Worm (Caenorhabditis elegans) whole organism, mixed stage, embryonic: ENCODE data around the gene F22B5.6.

Experiments
- M03D4.4 ChIP-seq: sonication (generic microtip); optimal IDR thresholded peaks from 2 replicates; lab custom pipeline; 2017; ENCODE audit warnings: mild to moderate bottlenecking, missing genetic modification characterization, missing compliant biosample characterization
- bed-3 ChIP-seq: fragments of 200-800 bp; sonication (Bioruptor generic); optimal IDR thresholded peaks from 3 replicates; lab custom pipeline; 2018; ENCODE audit warnings: mild to moderate bottlenecking, missing genetic modification characterization, moderate library complexity, missing compliant biosample characterization
- ceh-39 ChIP-seq: fragments of 150-350 bp; optimal IDR thresholded peaks from 2 replicates; lab custom pipeline; 2014; ENCODE audit warnings: missing biosample characterization, missing genetic modification characterization
- ceh-43 ChIP-seq: fragments of 200-800 bp; sonication (Bioruptor generic); optimal IDR thresholded peaks from 2 replicates; lab custom pipeline; 2018; ENCODE audit warnings: mild to moderate bottlenecking, missing genetic modification characterization, moderate library complexity, missing compliant biosample characterization
- ceh-83 ChIP-seq: fragments of 200-800 bp; sonication (Bioruptor generic); optimal IDR thresholded peaks from 2 replicates; lab custom pipeline; 2018; ENCODE audit warnings: mild to moderate bottlenecking, missing genetic modification characterization, missing compliant biosample characterization
- ces-1 ChIP-seq: fragments of 150-350 bp; optimal IDR thresholded peaks from 2 replicates; lab custom pipeline; 2014; ENCODE audit warnings: missing biosample characterization, missing genetic modification reagents, missing genetic modification characterization
- cnd-1 ChIP-seq: fragments of 200-800 bp; sonication (Bioruptor generic); optimal IDR thresholded peaks from 2 replicates; lab custom pipeline; 2018; ENCODE audit warnings: mild to moderate bottlenecking, missing genetic modification characterization, missing compliant biosample characterization
- elt-1 ChIP-seq: sonication (generic microtip); optimal IDR thresholded peaks from 2 replicates; lab custom pipeline; 2017; ENCODE audit warnings: missing genetic modification characterization, mild to moderate bottlenecking, missing compliant biosample characterization, antibody characterized with exemption, moderate library complexity, borderline replicate concordance; ENCODE audit not compliant: insufficient read depth
- ham-2 ChIP-seq: fragments of 200-800 bp; sonication (Bioruptor generic); optimal IDR thresholded peaks from 2 replicates; lab custom pipeline; 2018; ENCODE audit warnings: mild to moderate bottlenecking, missing genetic modification characterization, missing compliant biosample characterization
- hlh-1 ChIP-seq: fragments of 150-350 bp; optimal IDR thresholded peaks from 2 replicates; lab custom pipeline; 2014; ENCODE audit warnings: missing biosample characterization, missing genetic modification reagents, missing genetic modification characterization
- lin-13 ChIP-seq: fragments of 150-350 bp; optimal IDR thresholded peaks from 2 replicates; lab custom pipeline; 2014; ENCODE audit warnings: missing biosample characterization, missing genetic modification characterization
- lin-32 ChIP-seq: fragments of 200-800 bp; sonication (Bioruptor generic); optimal IDR thresholded peaks from 2 replicates; lab custom pipeline; 2018; ENCODE audit warnings: mild to moderate bottlenecking, missing genetic modification characterization, missing compliant biosample characterization
- lsy-2 ChIP-seq: fragments of 150-350 bp; optimal IDR thresholded peaks from 2 replicates; lab custom pipeline; 2014; ENCODE audit warnings: missing biosample characterization, missing genetic modification characterization
- mab-5 ChIP-seq: fragments of 150-350 bp; optimal IDR thresholded peaks from 2 replicates; lab custom pipeline; 2014; ENCODE audit warnings: missing biosample characterization, missing genetic modification characterization
- mep-1 ChIP-seq: fragments of 150-350 bp; optimal IDR thresholded peaks from 2 replicates; lab custom pipeline; 2017; ENCODE audit warnings: missing biosample characterization, missing genetic modification reagents, missing genetic modification characterization, inconsistent platforms
- mls-2 ChIP-seq: sonication (generic microtip); optimal IDR thresholded peaks from 2 replicates; lab custom pipeline; 2016; ENCODE audit warnings: mild to moderate bottlenecking, missing genetic modification characterization, moderate library complexity, missing compliant biosample characterization
- nhr-12 ChIP-seq: fragments of 150-350 bp; optimal IDR thresholded peaks from 2 replicates; lab custom pipeline; 2014; ENCODE audit warnings: missing biosample characterization, missing genetic modification characterization
- nhr-2 ChIP-seq: fragments of 150-350 bp; optimal IDR thresholded peaks from 2 replicates; lab custom pipeline; 2014; ENCODE audit warnings: missing biosample characterization, missing genetic modification characterization
- nhr-28 ChIP-seq: fragments of 150-350 bp; optimal IDR thresholded peaks from 2 replicates; lab custom pipeline; 2014; ENCODE audit warnings: missing biosample characterization, missing genetic modification characterization
- nhr-76 ChIP-seq: sonication (generic microtip); optimal IDR thresholded peaks from 2 replicates; lab custom pipeline; 2017; ENCODE audit warnings: missing biosample characterization, missing genetic modification characterization
- pha-4 ChIP-seq: fragments of 150-350 bp; optimal IDR thresholded peaks from 2 replicates; lab custom pipeline; 2018; ENCODE audit warnings: missing biosample characterization, missing genetic modification reagents, missing genetic modification characterization
- sem-2 ChIP-seq: fragments of 200-800 bp; sonication (Bioruptor generic); optimal IDR thresholded peaks from 2 replicates; lab custom pipeline; 2018; ENCODE audit warnings: mild to moderate bottlenecking, missing genetic modification characterization, missing compliant biosample characterization
- snpc-4 ChIP-seq: fragments of 150-350 bp; optimal IDR thresholded peaks from 2 replicates; lab custom pipeline; 2014; ENCODE audit warnings: missing biosample characterization, missing genetic modification characterization
- sptf-1 ChIP-seq: sonication (generic microtip); optimal IDR thresholded peaks from 2 replicates; lab custom pipeline; 2017; ENCODE audit warnings: mild to moderate bottlenecking, missing genetic modification characterization, moderate library complexity, missing compliant biosample characterization
- tbx-8 ChIP-seq: fragments of 200-800 bp; sonication (Bioruptor generic); optimal IDR thresholded peaks from 2 replicates; lab custom pipeline; 2018; ENCODE audit warnings: mild to moderate bottlenecking, missing genetic modification characterization, moderate library complexity, missing compliant biosample characterization
- unc-120 ChIP-seq: sonication (generic microtip); optimal IDR thresholded peaks from 2 replicates; lab custom pipeline; 2017; ENCODE audit warnings: missing genetic modification characterization, missing compliant biosample characterization; ENCODE audit not compliant: poor library complexity, severe bottlenecking
- unc-62 ChIP-seq: fragments of 150-350 bp; optimal IDR thresholded peaks from 2 replicates; lab custom pipeline; 2014; ENCODE audit warnings: missing biosample characterization, missing genetic modification reagents, missing genetic modification characterization
- zip-8 ChIP-seq: fragments of 150-350 bp; optimal IDR thresholded peaks from 2 replicates; lab custom pipeline; 2014; ENCODE audit warnings: missing biosample characterization, missing genetic modification characterization

Gene F22B5.6

DNA sequence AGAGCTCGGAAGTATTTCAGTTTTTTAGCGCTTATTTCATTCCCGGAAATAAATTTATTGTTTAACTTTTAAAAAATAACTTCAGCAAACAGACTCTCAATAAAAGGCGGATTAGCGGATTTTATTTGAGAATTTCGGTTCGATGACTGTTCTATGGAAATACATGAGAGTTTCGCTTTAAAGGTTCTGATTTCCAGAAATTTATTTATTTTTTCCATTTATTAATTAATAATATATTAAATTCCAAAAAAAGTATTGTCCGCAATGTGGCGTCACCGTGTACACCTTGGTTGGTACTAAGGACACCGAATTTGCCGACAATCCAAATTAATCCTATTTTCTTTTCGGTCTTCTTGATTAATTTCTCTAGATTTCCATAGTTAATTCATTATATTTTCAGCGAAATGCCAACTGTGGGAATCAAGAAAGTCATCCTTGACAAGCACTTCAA is 8.5 kb upstream of the F22B5.6 start, which contains the start of gene fars-3:
fars-3 (plus strand) TSS at position 401 of the 451 bp plus-strand sequence.
- TF ChIP-seq snpc-4 (tag; lab: Kevin White, UChicago) = no peak
- TF ChIP-seq ces-1 (GFP tag; lab: Kevin White, UChicago) = peak; percentile 93
- peak; percentile 24 for TF ChIP-seq lsy-2 (tag; lab: Kevin White, UChicago)
- TF ChIP-seq sptf-1 = no peak
- peak; percentile 47 for TF ChIP-seq pha-4 (tag; lab: Kevin White, UChicago)
- TF ChIP-seq mab-5 (tag; lab: Kevin White, UChicago) = no peak
- TF ChIP-seq lin-32 (GFP tag; lab: Kevin White, UChicago) = no peak
- no peak for TF ChIP-seq ham-2 (GFP tag; lab: Kevin White, UChicago)
- no peak for TF ChIP-seq hlh-1 (tag; lab: Kevin White, UChicago)
- TF ChIP-seq mep-1 = no peak
- no peak for TF ChIP-seq elt-1
- TF ChIP-seq unc-120 (tag; lab: Kevin White, UChicago) = peak; percentile 93
- TF ChIP-seq M03D4.4 (tag; lab: Kevin White, UChicago) = no peak
- TF ChIP-seq nhr-12 (tag; lab: Kevin White, UChicago) = no peak
- TF ChIP-seq tbx-8 (GFP tag; lab: Kevin White, UChicago) = no peak
- no peak for TF ChIP-seq nhr-76 (tag; lab: Kevin White, UChicago)

DNA sequence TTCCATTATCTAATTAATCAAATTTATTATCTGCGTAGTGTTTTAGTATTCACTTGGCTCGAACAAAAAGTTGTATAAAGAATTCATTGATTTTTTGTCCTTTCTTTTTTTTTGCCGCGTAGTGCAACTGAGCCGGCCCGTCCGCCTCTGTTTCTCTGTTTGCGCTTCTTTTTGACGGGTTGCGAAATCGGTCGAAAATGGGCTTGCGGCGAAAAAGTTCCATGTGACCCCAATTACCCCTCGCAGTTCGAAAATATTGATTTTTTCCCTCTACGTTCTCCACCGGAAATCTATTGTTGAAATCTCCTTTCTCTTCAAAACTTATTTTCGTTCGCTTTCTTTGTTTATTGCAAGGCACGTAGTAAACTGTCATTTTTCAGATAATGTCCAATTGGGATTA is 1.4 kb upstream of the F22B5.6 start, which contains the start of gene zyg-9:
zyg-9 (plus strand) TSS at position 381 of the 400 bp plus-strand sequence.
- no peak for TF ChIP-seq bed-3 (GFP tag; lab: Kevin White, UChicago)
- TF ChIP-seq hlh-1 (tag; lab: Kevin White, UChicago) = no peak

DNA sequence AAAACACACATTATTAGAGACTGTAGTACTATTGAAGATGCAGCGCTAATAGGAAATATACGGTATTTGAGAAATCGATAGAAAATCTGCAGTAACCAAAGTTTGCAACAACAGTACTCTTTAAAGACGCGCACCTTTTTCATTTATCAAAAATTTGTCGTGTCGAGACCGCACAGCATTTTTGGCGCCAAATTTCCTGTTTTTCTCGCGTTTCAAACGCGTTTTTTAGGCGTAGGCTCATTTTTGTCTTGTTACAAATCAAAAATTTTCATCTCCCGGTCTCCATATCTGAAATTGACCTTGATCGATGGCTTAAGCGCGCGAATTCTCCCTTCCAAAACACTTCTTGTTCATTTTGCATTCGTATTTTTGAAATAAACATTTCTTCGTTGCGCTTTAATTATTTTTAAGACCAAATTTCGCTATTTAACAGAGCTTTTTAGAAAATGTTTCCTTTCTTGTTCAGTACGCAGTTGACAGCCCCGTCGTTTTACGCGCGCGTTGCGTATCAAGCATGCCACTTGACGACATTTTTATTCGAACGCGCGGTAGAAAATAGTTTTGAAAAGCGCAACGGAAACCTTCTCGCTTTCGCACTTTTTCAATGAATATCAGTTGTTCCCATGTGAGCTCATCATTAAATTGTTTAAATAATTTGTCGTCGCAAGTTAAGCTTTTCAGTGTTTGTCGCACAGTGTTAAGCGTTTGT is 841 bp upstream of the F22B5.6 start:
- TF ChIP-seq nhr-28 (no peak), nhr-12 (tag; lab: Kevin White, UChicago) (no peak), lin-13 (tag; lab: Kevin White, UChicago) (peak; percentile 0), sptf-1 (no peak), sem-2 (no peak), hlh-1 (tag; lab: Kevin White, UChicago) (peak; percentile 1), snpc-4 (tag; lab: Kevin White, UChicago) (no peak), M03D4.4 (tag; lab: Kevin White, UChicago) (no peak), mep-1 (no peak)
- TF ChIP-seq, all 35 proteins: peak for 2

DNA sequence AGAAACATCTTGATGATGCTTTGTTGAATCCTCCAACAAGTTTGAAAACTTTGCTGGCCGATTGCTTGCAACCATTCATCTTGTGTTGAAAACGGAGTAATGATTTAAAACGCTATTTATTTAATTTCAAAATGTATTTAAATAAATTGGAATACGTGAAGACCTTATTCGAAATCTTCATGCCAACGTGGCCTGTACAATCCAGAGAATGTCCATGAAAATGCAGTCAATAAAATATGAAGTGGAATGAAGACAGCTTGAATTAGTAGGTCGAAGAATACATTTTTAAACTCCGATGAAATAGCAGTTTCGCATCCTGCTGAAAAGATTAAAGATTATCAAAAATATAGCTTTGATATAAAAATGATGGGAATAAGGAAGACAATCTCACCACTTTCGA is 1.5 kb downstream of the F22B5.6 start, which contains the start of gene F22B5.5:
F22B5.5 (minus strand) TSS at position 101 of the 400 bp plus-strand sequence.
- TF ChIP-seq ceh-43 (GFP tag; lab: Kevin White, UChicago) (no peak), elt-1 (no peak), unc-62 (GFP tag; lab: Kevin White, UChicago) (no peak), hlh-1 (tag; lab: Kevin White, UChicago) (no peak), nhr-76 (tag; lab: Kevin White, UChicago) (no peak), M03D4.4 (tag; lab: Kevin White, UChicago) (no peak), nhr-28 (no peak), sem-2 (no peak), nhr-2 (tag; lab: Kevin White, UChicago) (no peak), pha-4 (tag; lab: Kevin White, UChicago) (no peak), unc-120 (tag; lab: Kevin White, UChicago) (no peak), snpc-4 (tag; lab: Kevin White, UChicago) (no peak), ham-2 (GFP tag; lab: Kevin White, UChicago) (no peak), zip-8 (tag; lab: Kevin White, UChicago) (no peak), mls-2 (tag; lab: Kevin White, UChicago) (no peak), ceh-39 (tag; lab: Kevin White, UChicago) (no peak)

DNA sequence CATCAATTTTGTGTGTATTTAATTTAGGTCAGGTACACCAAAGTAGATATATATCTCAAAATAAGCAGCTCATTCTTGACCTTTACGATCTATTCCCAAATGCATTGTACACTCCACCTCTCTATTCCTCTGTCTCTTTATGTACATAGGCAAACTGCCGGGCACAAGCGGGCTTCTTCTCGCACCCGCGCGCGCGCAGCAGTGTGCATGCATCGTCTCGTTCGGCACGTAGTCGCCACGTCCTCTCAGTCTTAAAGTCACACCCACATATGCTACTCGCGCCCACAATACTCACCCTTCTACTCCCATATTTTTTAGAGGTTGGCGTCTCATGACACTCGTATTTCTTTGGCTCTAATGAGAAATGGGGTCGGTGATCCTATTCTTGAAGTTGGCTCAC is 4.6 kb downstream of the F22B5.6 start:
- TF ChIP-seq sptf-1 (no peak), pha-4 (tag; lab: Kevin White, UChicago) (peak; percentile 60)

DNA sequence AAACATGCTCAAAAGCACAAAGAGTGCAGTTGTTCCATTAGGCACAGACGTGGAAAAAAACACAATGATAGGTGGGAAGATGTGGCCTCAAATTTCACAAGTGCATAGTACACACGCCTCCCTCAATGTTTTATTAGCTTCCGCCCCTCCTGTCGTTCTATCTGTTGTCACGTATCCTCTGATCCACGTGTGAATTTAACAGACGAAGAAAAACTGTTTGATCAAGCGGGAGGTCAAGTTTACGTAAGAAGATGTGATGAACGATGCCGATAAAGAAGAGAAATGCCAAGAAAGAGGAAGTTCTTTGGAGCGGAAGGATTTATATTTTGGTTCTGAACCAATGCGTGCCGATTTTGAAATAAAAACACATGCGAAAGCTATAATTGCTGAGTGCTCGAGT is 5.2 kb downstream of the F22B5.6 start:
- TF ChIP-seq bed-3 (GFP tag; lab: Kevin White, UChicago) (no peak), mab-5 (tag; lab: Kevin White, UChicago) (no peak), ceh-83 (GFP tag; lab: Kevin White, UChicago) (no peak), lsy-2 (tag; lab: Kevin White, UChicago) (no peak), M03D4.4 (tag; lab: Kevin White, UChicago) (no peak), hlh-1 (tag; lab: Kevin White, UChicago) (no peak), cnd-1 (no peak)
